Worm (Caenorhabditis elegans) whole organism, young adult: Measurements from ENCODE around the gene srt-64.

ENCODE experiments used
- B0035.1 ChIP-seq: sonication (generic microtip); optimal IDR thresholded peaks from 2 replicates; lab custom pipeline; 2016; ENCODE audit warnings: missing genetic modification characterization, mild to moderate bottlenecking, missing compliant biosample characterization, missing genotype, missing genetic modification reagents
- F10E7.11 ChIP-seq: sonication (generic microtip); optimal IDR thresholded peaks from 2 replicates; lab custom pipeline; 2017; ENCODE audit warnings: mild to moderate bottlenecking, missing genetic modification characterization, moderate library complexity, missing compliant biosample characterization
- F33H1.4 ChIP-seq: fragments of 200-800 bp; sonication (Bioruptor generic); IDR thresholded peaks from 2 replicates; pipeline ENCODE4 v1.3.6; 2022; ENCODE audit warnings: missing genetic modification reagents, missing genetic modification characterization, missing compliant biosample characterization
- F57C9.4 ChIP-seq: sonication (generic microtip); optimal IDR thresholded peaks from 2 replicates; lab custom pipeline; 2017; ENCODE audit warnings: mild to moderate bottlenecking, missing genetic modification characterization, missing compliant biosample characterization
- K11D2.4 ChIP-seq: fragments of 200-800 bp; sonication (Bioruptor generic); IDR thresholded peaks from 2 replicates; pipeline ENCODE4 v1.3.6; 2022; ENCODE audit warnings: missing genetic modification reagents, missing genetic modification characterization, missing compliant biosample characterization
- K12H6.12 ChIP-seq: fragments of 200-800 bp; sonication (Bioruptor generic); optimal IDR thresholded peaks from 2 replicates; lab custom pipeline; 2018; ENCODE audit warnings: mild to moderate bottlenecking, missing genetic modification characterization, missing compliant biosample characterization
- Y53F4B.3 ChIP-seq: fragments of 200-800 bp; sonication (Bioruptor generic); IDR thresholded peaks from 2 replicates; pipeline ENCODE4 v1.3.6; 2022; ENCODE audit warnings: missing genetic modification reagents, missing genetic modification characterization, missing compliant biosample characterization
- Y53G8AR.9 ChIP-seq: fragments of 200-800 bp; sonication (Bioruptor generic); conservative IDR thresholded peaks from 2 replicates; pipeline ENCODE4 v1.3.6; 2022; ENCODE audit warnings: missing genetic modification reagents, missing genetic modification characterization, missing compliant biosample characterization
- Y79H2A.3 ChIP-seq: fragments of 200-800 bp; sonication (Bioruptor generic); conservative IDR thresholded peaks from 2 replicates; pipeline ENCODE4 v1.3.6; 2022; ENCODE audit warnings: missing genetic modification reagents, missing genetic modification characterization, missing compliant biosample characterization
- aptf-2 ChIP-seq: fragments of 200-800 bp; sonication (Bioruptor generic); conservative IDR thresholded peaks from 2 replicates; pipeline ENCODE4 v1.3.6; 2022; ENCODE audit warnings: missing genetic modification reagents, missing genetic modification characterization, missing compliant biosample characterization
- attf-6 ChIP-seq: fragments of 200-800 bp; sonication (Bioruptor generic); IDR thresholded peaks from 2 replicates; pipeline ENCODE4 v1.3.6; 2022; ENCODE audit warnings: missing genetic modification reagents, missing genetic modification characterization, missing compliant biosample characterization
- cebp-1 ChIP-seq, 2 experiments: fragments of 200-800 bp in 1 of 2; sonication (Bioruptor generic) in 1 of 2; sonication (generic microtip) in 1 of 2; IDR thresholded peaks in 1 of 2; optimal IDR thresholded peaks in 1 of 2; 2 replicates each; pipeline versions ENCODE4 v1.3.6 to Lab custom; 2017 to 2022; ENCODE audit warnings: missing compliant biosample characterization in 2 of 2, missing genetic modification characterization in 2 of 2, mild to moderate bottlenecking in 1 of 2, missing genetic modification reagents in 1 of 2, moderate library complexity in 1 of 2
- ceh-79 ChIP-seq: sonication (generic microtip); optimal IDR thresholded peaks from 2 replicates; lab custom pipeline; 2017; ENCODE audit warnings: mild to moderate bottlenecking, missing genetic modification characterization, missing compliant biosample characterization
- dpl-1 ChIP-seq: fragments of 150-350 bp; optimal IDR thresholded peaks from 2 replicates; lab custom pipeline; 2014; ENCODE audit warnings: missing biosample characterization, missing genetic modification reagents, missing genetic modification characterization
- efl-1 ChIP-seq: fragments of 150-350 bp; optimal IDR thresholded peaks from 2 replicates; lab custom pipeline; 2014; ENCODE audit warnings: missing biosample characterization, missing genetic modification reagents, missing genetic modification characterization
- egl-44 ChIP-seq: fragments of 200-800 bp; sonication (Bioruptor generic); IDR thresholded peaks from 2 replicates; pipeline ENCODE4 v1.3.6; 2022; ENCODE audit warnings: missing genetic modification reagents, missing genetic modification characterization, missing compliant biosample characterization
- ekl-4 ChIP-seq: fragments of 200-800 bp; sonication (Bioruptor generic); IDR thresholded peaks from 2 replicates; pipeline ENCODE4 v1.3.6; 2022; ENCODE audit warnings: missing genetic modification reagents, missing genetic modification characterization, missing compliant biosample characterization
- him-1 ChIP-seq: sonication (generic microtip); optimal IDR thresholded peaks from 2 replicates; lab custom pipeline; 2016; ENCODE audit warnings: missing genotype, missing genetic modification reagents, missing genetic modification characterization, missing compliant biosample characterization
- lag-1 ChIP-seq: fragments of 200-800 bp; sonication (Bioruptor generic); IDR thresholded peaks from 2 replicates; pipeline ENCODE4 v1.3.6; 2022; ENCODE audit warnings: missing genetic modification reagents, missing genetic modification characterization, missing compliant biosample characterization
- let-526 ChIP-seq: fragments of 200-800 bp; sonication (Bioruptor generic); IDR thresholded peaks from 2 replicates; pipeline ENCODE4 v1.3.6; 2022; ENCODE audit warnings: missing genetic modification reagents, missing genetic modification characterization, missing compliant biosample characterization
- let-607 ChIP-seq, 2 experiments: fragments of 200-800 bp in 1 of 2; sonication (Bioruptor generic) in 1 of 2; sonication (generic microtip) in 1 of 2; optimal IDR thresholded peaks; 2 replicates each; lab custom pipeline; 2016 to 2018; ENCODE audit warnings: mild to moderate bottlenecking in 2 of 2, missing compliant biosample characterization in 2 of 2, missing genetic modification characterization in 2 of 2, moderate library complexity in 2 of 2, missing genotype in 1 of 2
- lin-26 ChIP-seq: fragments of 200-800 bp; sonication (Bioruptor generic); IDR thresholded peaks from 2 replicates; pipeline ENCODE4 v1.3.6; 2022; ENCODE audit warnings: missing genetic modification reagents, missing genetic modification characterization, missing compliant biosample characterization
- lin-40 ChIP-seq: sonication (generic microtip); optimal IDR thresholded peaks from 2 replicates; lab custom pipeline; 2016; ENCODE audit warnings: missing genetic modification characterization, mild to moderate bottlenecking, missing compliant biosample characterization, missing genotype, missing genetic modification reagents
- lsy-27 ChIP-seq: sonication (generic microtip); optimal IDR thresholded peaks from 2 replicates; lab custom pipeline; 2017; ENCODE audit warnings: missing genetic modification characterization, mild to moderate bottlenecking, missing compliant biosample characterization, antibody characterized with exemption, missing genotype, borderline replicate concordance; ENCODE audit not compliant: insufficient read depth
- madf-10 ChIP-seq: sonication (generic microtip); optimal IDR thresholded peaks from 2 replicates; lab custom pipeline; 2016; ENCODE audit warnings: mild to moderate bottlenecking, missing genetic modification characterization, missing compliant biosample characterization
- madf-3 ChIP-seq: fragments of 200-800 bp; sonication (Bioruptor generic); IDR thresholded peaks from 2 replicates; pipeline ENCODE4 v1.3.6; 2022; ENCODE audit warnings: missing genetic modification reagents, missing genetic modification characterization, missing compliant biosample characterization
- mcd-1 ChIP-seq: fragments of 200-800 bp; sonication (Bioruptor generic); IDR thresholded peaks from 2 replicates; pipeline ENCODE4 v1.3.6; 2022; ENCODE audit warnings: missing genetic modification reagents, missing genetic modification characterization, missing compliant biosample characterization
- nfya-1 ChIP-seq: sonication (generic microtip); optimal IDR thresholded peaks from 2 replicates; lab custom pipeline; 2017; ENCODE audit warnings: antibody characterized with exemption, missing compliant biosample characterization, missing genetic modification characterization, borderline replicate concordance; ENCODE audit not compliant: insufficient read depth
- nhr-80 ChIP-seq: sonication (generic microtip); optimal IDR thresholded peaks from 2 replicates; lab custom pipeline; 2016; ENCODE audit warnings: missing genetic modification characterization, missing compliant biosample characterization
- rec-8 ChIP-seq, 2 experiments: sonication (generic microtip); optimal IDR thresholded peaks; 2 replicates each; lab custom pipeline; 2016; ENCODE audit warnings: mild to moderate bottlenecking in 2 of 2, missing genetic modification characterization in 2 of 2, missing genetic modification reagents in 2 of 2, missing genotype in 2 of 2, missing biosample characterization in 1 of 2, missing compliant biosample characterization in 1 of 2, moderate library complexity in 1 of 2
- repo-1 ChIP-seq: sonication (generic microtip); optimal IDR thresholded peaks from 2 replicates; lab custom pipeline; 2017; ENCODE audit warnings: mild to moderate bottlenecking, missing genetic modification characterization, missing compliant biosample characterization
- unc-130 ChIP-seq: sonication (generic microtip); optimal IDR thresholded peaks from 2 replicates; lab custom pipeline; 2016; ENCODE audit warnings: missing genetic modification reagents, missing genetic modification characterization, missing compliant biosample characterization
- ztf-18 ChIP-seq: sonication (generic microtip); optimal IDR thresholded peaks from 2 replicates; lab custom pipeline; 2016; ENCODE audit warnings: missing genotype, mild to moderate bottlenecking, missing genetic modification characterization, missing compliant biosample characterization
- ztf-6 ChIP-seq: fragments of 200-800 bp; sonication (Bioruptor generic); IDR thresholded peaks from 2 replicates; pipeline ENCODE4 v1.3.6; 2022; ENCODE audit warnings: missing genetic modification reagents, missing genetic modification characterization, missing compliant biosample characterization

Gene srt-64

ce11 chrV:5181612-5182011 lies 12.1 kb upstream of the srt-64 start, which contains the start of gene C03A7.2:
TSS of gene C03A7.2 (plus strand) at chrV:5181912.
- TF ChIP-seq F10E7.11: no peak
- TF ChIP-seq B0035.1 (tag; lab: Kevin White, UChicago): no peak
- TF ChIP-seq him-1 (tag; lab: Kevin White, UChicago): no peak
- no peak for TF ChIP-seq nhr-80 (tag; lab: Kevin White, UChicago)

DNA sequence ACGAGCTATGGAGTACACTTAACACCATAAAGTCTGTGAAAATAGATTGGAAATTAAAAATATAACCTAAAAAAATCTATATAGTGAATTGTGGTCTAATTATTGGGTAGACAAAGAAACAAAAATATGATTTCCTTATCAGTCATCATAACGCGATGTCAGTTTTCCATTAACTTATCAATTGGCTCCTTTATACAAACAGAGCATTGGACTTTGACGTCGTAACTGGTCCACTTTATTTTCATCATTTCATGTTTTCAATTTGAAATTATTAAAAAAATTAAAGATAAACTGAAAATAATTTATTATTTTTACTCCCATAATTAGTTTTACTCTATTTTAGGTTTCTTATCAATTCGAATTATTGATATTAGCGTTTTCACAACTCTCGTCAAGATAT lies 8.6 kb upstream of the srt-64 start:
- TF ChIP-seq cebp-1 (GFP tag; IDR thresholded peaks at IDR 0.05; lab: Robert Waterston, UW) (no peak), cebp-1 (tag; optimal IDR thresholded peaks at IDR 0.05; lab: Kevin White, UChicago) (no peak), nhr-80 (tag; lab: Kevin White, UChicago) (peak; percentile 13), K11D2.4 (no peak)

ce11 chrV:5177209-5177608 lies 7.7 kb upstream of the srt-64 start, which contains the start of gene ugt-51:
TSS of gene ugt-51 (minus strand) at chrV:5177309.
- TF ChIP-seq let-607 (tag; optimal IDR thresholded peaks at IDR 0.05; lab: Kevin White, UChicago): no peak
- TF ChIP-seq cebp-1 (GFP tag; IDR thresholded peaks at IDR 0.05; lab: Robert Waterston, UW): no peak
- TF ChIP-seq cebp-1 (tag; optimal IDR thresholded peaks at IDR 0.05; lab: Kevin White, UChicago): no peak
- no peak for TF ChIP-seq dpl-1 (GFP tag; lab: Kevin White, UChicago)
- TF ChIP-seq aptf-2 (GFP tag; lab: Robert Waterston, UW): no peak
- TF ChIP-seq ztf-6: no peak
- no peak for TF ChIP-seq ztf-18 (tag; lab: Kevin White, UChicago)
- no peak for TF ChIP-seq egl-44 (GFP tag; lab: Robert Waterston, UW)
- no peak for TF ChIP-seq efl-1
- TF ChIP-seq repo-1 (tag; lab: Kevin White, UChicago): no peak

DNA sequence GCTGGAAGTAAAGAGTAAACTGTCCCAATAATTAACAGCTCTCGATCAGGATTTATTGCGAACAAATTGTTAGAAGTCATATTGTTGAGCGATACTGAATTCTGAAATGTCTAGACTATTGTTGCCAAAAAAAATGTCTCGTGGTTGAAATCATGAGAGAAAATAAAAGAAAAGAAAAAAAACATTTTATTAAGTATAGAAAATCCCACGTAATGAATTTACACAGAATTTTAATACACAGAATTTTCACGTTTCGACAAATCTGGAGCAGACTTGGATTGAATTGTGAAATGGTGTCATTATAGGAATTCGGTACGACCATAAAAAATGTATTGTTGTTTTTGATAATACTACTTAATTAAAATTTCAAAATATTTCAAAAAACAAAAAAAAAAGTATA lies 3.3 kb upstream of the srt-64 start, which contains the start of gene srt-65:
srt-65 (minus strand) TSS at position 101 of the 400 bp plus-strand sequence.
- TF ChIP-seq let-607 (tag; optimal IDR thresholded peaks at IDR 0.05; lab: Kevin White, UChicago) (no peak), ceh-79 (tag; lab: Kevin White, UChicago) (no peak), lin-40 (tag; lab: Kevin White, UChicago) (no peak), cebp-1 (GFP tag; IDR thresholded peaks at IDR 0.05; lab: Robert Waterston, UW) (no peak), cebp-1 (tag; optimal IDR thresholded peaks at IDR 0.05; lab: Kevin White, UChicago) (no peak), Y79H2A.3 (GFP tag; lab: Robert Waterston, UW) (no peak)

- TF ChIP-seq lag-1 (GFP tag; lab: Robert Waterston, UW) (no peak), unc-130 (no peak), Y53G8AR.9 (no peak), rec-8 (tag; optimal IDR thresholded peaks at IDR 0.05; lab: Kevin White, UChicago) (no peak), F33H1.4 (GFP tag; lab: Robert Waterston, UW) (no peak), let-526 (no peak), lsy-27 (tag; lab: Kevin White, UChicago) (no peak), ekl-4 (GFP tag; lab: Robert Waterston, UW) (no peak)
Measured at ce11 chrV:5165426-5165825, 4.1 kb downstream of the srt-64 start, which contains the start of gene srw-140. TSS of gene srw-140 (plus strand) at chrV:5165726.

ce11 chrV:5164682-5165081 lies 4.8 kb downstream of the srt-64 start, which contains the start of gene abu-7:
TSS of gene abu-7 (minus strand) at chrV:5164782.
- TF ChIP-seq rec-8 (tag; optimal IDR thresholded peaks at IDR 0.05; lab: Kevin White, UChicago) (no peak), mcd-1 (GFP tag; lab: Robert Waterston, UW) (no peak), madf-3 (GFP tag; lab: Robert Waterston, UW) (no peak), madf-10 (tag; lab: Kevin White, UChicago) (no peak), Y53F4B.3 (GFP tag; lab: Robert Waterston, UW) (no peak), attf-6 (GFP tag; lab: Robert Waterston, UW) (no peak), F57C9.4 (tag; lab: Kevin White, UChicago) (no peak), K12H6.12 (tag; lab: Kevin White, UChicago) (no peak), nfya-1 (tag; lab: Kevin White, UChicago) (no peak), him-1 (tag; lab: Kevin White, UChicago) (no peak), lin-26 (GFP tag; lab: Robert Waterston, UW) (no peak)
